Worm (Caenorhabditis elegans) whole organism, young adult: Measurements from ENCODE around the gene ZK899.2.
A peak's percentile ranks its signal among the peaks of the same experiment; 100 is the strongest.

Experiments used
- B0035.1 ChIP-seq: sonication (generic microtip); optimal IDR thresholded peaks from 2 replicates; lab custom pipeline; 2016; ENCODE audit warnings: missing genetic modification characterization, mild to moderate bottlenecking, missing compliant biosample characterization, missing genotype, missing genetic modification reagents
- C17E4.6 ChIP-seq: fragments of 200-800 bp; sonication (Bioruptor generic); IDR thresholded peaks from 2 replicates; pipeline ENCODE4 v1.3.6; 2022; ENCODE audit warnings: missing genetic modification reagents, missing genetic modification characterization, missing compliant biosample characterization
- F10E7.11 ChIP-seq: sonication (generic microtip); optimal IDR thresholded peaks from 2 replicates; lab custom pipeline; 2017; ENCODE audit warnings: mild to moderate bottlenecking, missing genetic modification characterization, moderate library complexity, missing compliant biosample characterization
- F52B5.7 ChIP-seq: sonication (generic microtip); optimal IDR thresholded peaks from 2 replicates; lab custom pipeline; 2016; ENCODE audit warnings: mild to moderate bottlenecking, missing genetic modification characterization, missing compliant biosample characterization
- F57A8.1 ChIP-seq: fragments of 200-800 bp; sonication (Bioruptor generic); optimal IDR thresholded peaks from 2 replicates; lab custom pipeline; 2018; ENCODE audit warnings: mild to moderate bottlenecking, missing genetic modification characterization, moderate library complexity, missing compliant biosample characterization
- Y56A3A.18 ChIP-seq: fragments of 200-800 bp; sonication (Bioruptor generic); IDR thresholded peaks from 2 replicates; pipeline ENCODE4 v1.3.6; 2022; ENCODE audit warnings: missing genetic modification reagents, missing genetic modification characterization, missing compliant biosample characterization
- ama-1 ChIP-seq, 3 experiments: fragments of 150-350 bp in 1 of 3; sonication (generic microtip) in 2 of 3; optimal IDR thresholded peaks; 2 replicates each; lab custom pipeline; 2014 to 2018; ENCODE audit warnings: missing biosample characterization in 2 of 3, missing genetic modification characterization in 2 of 3, missing genetic modification reagents in 2 of 3
- athp-1 ChIP-seq: sonication (generic microtip); optimal IDR thresholded peaks from 2 replicates; lab custom pipeline; 2017; ENCODE audit warnings: mild to moderate bottlenecking, missing genetic modification characterization, missing compliant biosample characterization
- bed-2 ChIP-seq: fragments of 200-800 bp; sonication (Bioruptor generic); IDR thresholded peaks from 2 replicates; pipeline ENCODE4 v1.3.6; 2022; ENCODE audit warnings: missing genetic modification reagents, missing genetic modification characterization, missing compliant biosample characterization
- ceh-100 ChIP-seq: fragments of 200-800 bp; sonication (Bioruptor generic); IDR thresholded peaks from 2 replicates; pipeline ENCODE4 v1.3.6; 2022; ENCODE audit warnings: missing genetic modification reagents, missing genetic modification characterization, missing compliant biosample characterization
- die-1 ChIP-seq: sonication (generic microtip); optimal IDR thresholded peaks from 2 replicates; lab custom pipeline; 2016; ENCODE audit warnings: missing genotype, mild to moderate bottlenecking, missing genetic modification characterization, missing compliant biosample characterization
- dox-1 ChIP-seq: fragments of 200-800 bp; sonication (Bioruptor generic); IDR thresholded peaks from 2 replicates; pipeline ENCODE4 v1.3.6; 2022; ENCODE audit warnings: missing genetic modification reagents, missing genetic modification characterization, missing compliant biosample characterization
- let-607 ChIP-seq, 2 experiments: fragments of 200-800 bp in 1 of 2; sonication (Bioruptor generic) in 1 of 2; sonication (generic microtip) in 1 of 2; optimal IDR thresholded peaks; 2 replicates each; lab custom pipeline; 2016 to 2018; ENCODE audit warnings: mild to moderate bottlenecking in 2 of 2, missing compliant biosample characterization in 2 of 2, missing genetic modification characterization in 2 of 2, moderate library complexity in 2 of 2, missing genotype in 1 of 2
- lin-26 ChIP-seq: fragments of 200-800 bp; sonication (Bioruptor generic); IDR thresholded peaks from 2 replicates; pipeline ENCODE4 v1.3.6; 2022; ENCODE audit warnings: missing genetic modification reagents, missing genetic modification characterization, missing compliant biosample characterization
- lin-40 ChIP-seq: sonication (generic microtip); optimal IDR thresholded peaks from 2 replicates; lab custom pipeline; 2016; ENCODE audit warnings: missing genetic modification characterization, mild to moderate bottlenecking, missing compliant biosample characterization, missing genotype, missing genetic modification reagents
- lsy-27 ChIP-seq: sonication (generic microtip); optimal IDR thresholded peaks from 2 replicates; lab custom pipeline; 2017; ENCODE audit warnings: missing genetic modification characterization, mild to moderate bottlenecking, missing compliant biosample characterization, antibody characterized with exemption, missing genotype, borderline replicate concordance; ENCODE audit not compliant: insufficient read depth
- madf-10 ChIP-seq: sonication (generic microtip); optimal IDR thresholded peaks from 2 replicates; lab custom pipeline; 2016; ENCODE audit warnings: mild to moderate bottlenecking, missing genetic modification characterization, missing compliant biosample characterization
- madf-3 ChIP-seq: fragments of 200-800 bp; sonication (Bioruptor generic); IDR thresholded peaks from 2 replicates; pipeline ENCODE4 v1.3.6; 2022; ENCODE audit warnings: missing genetic modification reagents, missing genetic modification characterization, missing compliant biosample characterization
- mxl-1 ChIP-seq: sonication (generic microtip); optimal IDR thresholded peaks from 2 replicates; lab custom pipeline; 2016; ENCODE audit warnings: missing genetic modification characterization, missing compliant biosample characterization
- nhr-120 ChIP-seq: fragments of 200-800 bp; sonication (Bioruptor generic); IDR thresholded peaks from 2 replicates; pipeline ENCODE4 v1.3.6; 2022; ENCODE audit warnings: missing genetic modification characterization, missing compliant biosample characterization
- rec-8 ChIP-seq, 2 experiments: sonication (generic microtip); optimal IDR thresholded peaks; 2 replicates each; lab custom pipeline; 2016; ENCODE audit warnings: mild to moderate bottlenecking in 2 of 2, missing genetic modification characterization in 2 of 2, missing genetic modification reagents in 2 of 2, missing genotype in 2 of 2, missing biosample characterization in 1 of 2, missing compliant biosample characterization in 1 of 2, moderate library complexity in 1 of 2
- somi-1 ChIP-seq: fragments of 200-800 bp; sonication (Bioruptor generic); optimal IDR thresholded peaks from 2 replicates; lab custom pipeline; 2018; ENCODE audit warnings: mild to moderate bottlenecking, missing genetic modification characterization, missing compliant biosample characterization
- tbp1 ChIP-seq: fragments of 200-800 bp; sonication (Bioruptor generic); optimal IDR thresholded peaks from 2 replicates; lab custom pipeline; 2018; ENCODE audit warnings: mild to moderate bottlenecking, missing genetic modification characterization, missing compliant biosample characterization
- ztf-18 ChIP-seq: sonication (generic microtip); optimal IDR thresholded peaks from 2 replicates; lab custom pipeline; 2016; ENCODE audit warnings: missing genotype, mild to moderate bottlenecking, missing genetic modification characterization, missing compliant biosample characterization
- ztf-22 ChIP-seq: fragments of 200-800 bp; sonication (Bioruptor generic); optimal IDR thresholded peaks from 2 replicates; lab custom pipeline; 2018; ENCODE audit warnings: mild to moderate bottlenecking, missing genetic modification characterization, moderate library complexity, missing compliant biosample characterization
- ztf-26 ChIP-seq: sonication (generic microtip); optimal IDR thresholded peaks from 2 replicates; lab custom pipeline; 2017; ENCODE audit warnings: missing genetic modification characterization, missing compliant biosample characterization

The ZK899.2 gene

ce11 chrX:9405922-9406321 is 45.9 kb downstream of the ZK899.2 start:
- no peak for TF ChIP-seq athp-1 (tag; lab: Kevin White, UChicago)
- TF ChIP-seq F10E7.11 (tag; lab: Kevin White, UChicago): no peak
- TF ChIP-seq ama-1 (optimal IDR thresholded peaks at IDR 0.05; lab: Kevin White, UChicago): no peak
- no peak for TF ChIP-seq ama-1 (GFP tag; optimal IDR thresholded peaks at IDR 0.05; lab: Kevin White, UChicago)
- TF ChIP-seq madf-3 (GFP tag; lab: Robert Waterston, UW): no peak
- TF ChIP-seq F52B5.7: no peak
- no peak for TF ChIP-seq nhr-120 (GFP tag; lab: Robert Waterston, UW)
- TF ChIP-seq mxl-1 (tag; lab: Kevin White, UChicago): no peak
- no peak for TF ChIP-seq tbp1 (GFP tag; lab: Kevin White, UChicago)
- TF ChIP-seq rec-8 (tag; optimal IDR thresholded peaks at IDR 0.05; lab: Kevin White, UChicago): no peak
- no peak for TF ChIP-seq madf-10
- no peak for TF ChIP-seq ceh-100
- no peak for TF ChIP-seq bed-2 (GFP tag; lab: Robert Waterston, UW)
- TF ChIP-seq F57A8.1: no peak
- TF ChIP-seq lsy-27 (tag; lab: Kevin White, UChicago): no peak
- TF ChIP-seq lin-26 (GFP tag; lab: Robert Waterston, UW): no peak
- TF ChIP-seq C17E4.6: no peak
- TF ChIP-seq die-1 (tag; lab: Kevin White, UChicago): no peak
- TF ChIP-seq ztf-22 (GFP tag; lab: Kevin White, UChicago): no peak
- no peak for TF ChIP-seq let-607 (tag; optimal IDR thresholded peaks at IDR 0.05; lab: Kevin White, UChicago)

- peak; percentile 10 for TF ChIP-seq lin-40 (tag; lab: Kevin White, UChicago)
- no peak for TF ChIP-seq nhr-120 (GFP tag; lab: Robert Waterston, UW)
- peak; percentile 3 for TF ChIP-seq ztf-26 (tag; lab: Kevin White, UChicago)
- peak; percentile 38 for TF ChIP-seq somi-1 (GFP tag; lab: Kevin White, UChicago)
Observed at ce11 chrX:9403622-9404255, 48.1 kb downstream of the ZK899.2 start.

DNA sequence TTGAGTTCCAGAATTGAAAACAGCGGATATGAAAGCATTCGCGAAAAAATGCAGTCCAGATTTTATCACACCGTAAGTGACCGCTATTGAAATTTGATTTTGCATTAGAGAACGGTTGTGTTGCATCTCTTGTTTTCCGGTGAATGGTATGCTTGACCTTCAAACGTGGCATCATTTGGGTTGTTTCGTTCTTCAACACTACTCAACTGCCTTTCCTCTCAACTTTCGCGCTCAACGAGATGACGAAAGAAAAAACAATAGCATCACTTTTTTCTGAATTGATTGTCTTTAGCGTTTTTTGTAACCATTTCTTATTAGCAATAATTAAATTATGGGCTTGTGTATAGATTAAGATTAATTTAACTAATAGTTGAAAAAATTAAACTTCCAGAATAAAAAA is 49.3 kb downstream of the ZK899.2 start:
- no peak for TF ChIP-seq B0035.1 (tag; lab: Kevin White, UChicago)

ce11 chrX:9401963-9402362 is 49.8 kb downstream of the ZK899.2 start:
- no peak for TF ChIP-seq dox-1 (GFP tag; lab: Robert Waterston, UW)
- no peak for TF ChIP-seq Y56A3A.18 (GFP tag; lab: Robert Waterston, UW)
- TF ChIP-seq ztf-18 (tag; lab: Kevin White, UChicago): no peak
- TF ChIP-seq, all 124 proteins: peak for 0
